Fruit fly (Drosophila melanogaster) Kc167 (cell line): ENCODE measurements around the gene Rrp5.

Experiments used
- Sin3A ChIP-seq: fragments of >200 bp; optimal IDR thresholded peaks from 2 replicates; lab custom pipeline; 2018; ENCODE audit warnings: missing external identifiers
- h ChIP-seq: fragments of >200 bp; optimal IDR thresholded peaks from 3 replicates; lab custom pipeline; 2018; ENCODE audit warnings: missing external identifiers
- insv ChIP-seq: fragments of >200 bp; optimal IDR thresholded peaks from 3 replicates; lab custom pipeline; 2018; ENCODE audit warnings: missing external identifiers
- ttk ChIP-seq: sonication (Bioruptor generic); optimal IDR thresholded peaks from 2 replicates; lab custom pipeline; 2017; ENCODE audit warnings: missing external identifiers

DNA sequence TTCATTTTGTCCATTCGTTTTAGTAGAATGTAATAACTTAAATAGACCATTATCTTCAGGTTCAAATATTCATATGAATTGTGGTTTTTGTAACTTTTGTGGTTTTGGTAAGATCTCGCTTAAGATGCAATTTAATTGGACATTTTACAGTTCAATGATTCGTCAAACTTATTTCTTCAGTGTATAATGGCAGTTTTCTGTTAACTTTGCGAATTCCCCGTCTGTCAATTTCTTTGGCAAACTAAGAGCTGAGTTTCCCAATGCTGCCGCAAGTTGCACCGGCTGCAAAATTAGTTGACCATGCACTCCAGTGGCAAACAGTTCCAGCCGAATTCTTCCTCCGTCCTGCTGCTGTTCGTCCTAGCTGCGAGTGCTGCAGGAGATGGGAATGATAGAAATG lies 43.4 kb upstream of the Rrp5 start, which contains the start of gene CG33342:
- no peak for TF ChIP-seq Sin3A (lab: Kevin White, UChicago)
- no peak for TF ChIP-seq ttk (lab: Kevin White, UChicago)
- TF ChIP-seq insv = no peak
- TF ChIP-seq h = no peak
